Fruit fly (Drosophila melanogaster) whole organism, embryonic: Measurements from ENCODE around the gene CG12814.

ENCODE experiments used
- Fer1 ChIP-seq: fragments of 200-800 bp; sonication (Bioruptor generic); optimal IDR thresholded peaks from 2 replicates; lab custom pipeline; 2017; ENCODE audit warnings: missing biosample characterization, mild to moderate bottlenecking, missing genetic modification characterization
- Sry-β ChIP-seq: fragments of 200-800 bp; sonication (Bioruptor generic); optimal IDR thresholded peaks from 2 replicates; lab custom pipeline; 2018; ENCODE audit warnings: missing biosample characterization, mild to moderate bottlenecking, missing genetic modification characterization, moderate library complexity

DNA sequence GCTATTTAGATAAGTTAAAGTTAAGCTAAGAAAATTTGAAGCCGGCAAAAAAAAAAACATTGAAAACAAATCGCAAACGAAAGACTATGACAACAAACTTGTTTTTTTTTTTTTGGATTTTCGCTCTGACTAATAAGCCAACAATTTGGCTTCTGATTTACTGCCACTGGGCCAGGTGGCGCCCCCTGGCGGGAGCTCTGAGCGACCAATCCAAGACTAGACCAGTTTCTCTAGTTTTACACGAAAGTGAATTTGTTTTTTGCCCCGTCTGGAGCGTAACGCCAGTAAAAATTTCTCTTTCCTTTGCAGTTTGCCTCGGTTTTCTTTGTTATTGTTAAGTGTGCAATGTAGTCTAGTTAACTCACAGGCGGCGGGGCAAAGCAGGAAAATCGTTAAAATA is 64.6 kb downstream of the CG12814 start:
- TF ChIP-seq Fer1 (no peak), Sry-β (GFP tag; lab: Kevin White, UChicago) (no peak)
